Worm (Caenorhabditis elegans): Measurements from ENCODE around the gene dnj-8.

dnj-8 gene

ce11 chrII:6578378-6578777 lies 19.5 kb downstream of the dnj-8 start, which contains the start of gene sra-31:
TSS of gene sra-31 (minus strand) at chrII:6578478.
- TF ChIP-seq nfya-1 (tag; optimal IDR thresholded peaks at IDR 0.05; ENCODE audit: borderline replicate concordance, insufficient read depth) (no peak), somi-1 (GFP tag; optimal IDR thresholded peaks at IDR 0.05) (no peak), B0261.1 (tag; optimal IDR thresholded peaks at IDR 0.05) (no peak), madf-6 (GFP tag; IDR thresholded peaks at IDR 0.05) (no peak), mcd-1 (GFP tag; IDR thresholded peaks at IDR 0.05) (no peak), D2030.7 (GFP tag; IDR thresholded peaks at IDR 0.05) (no peak), ama-1 (optimal IDR thresholded peaks at IDR 0.05) (no peak), ama-1 (GFP tag; optimal IDR thresholded peaks at IDR 0.05) (no peak), tbp1 (GFP tag; optimal IDR thresholded peaks at IDR 0.05) (no peak), F55B11.4 (tag; optimal IDR thresholded peaks at IDR 0.05; ENCODE audit: borderline replicate concordance, insufficient read depth) (no peak), dpff-1 (tag; optimal IDR thresholded peaks at IDR 0.05) (no peak), madf-8 (GFP tag; conservative IDR thresholded peaks at IDR 0.05) (no peak), F57C9.4 (tag; optimal IDR thresholded peaks at IDR 0.05) (no peak), attf-6 (GFP tag; IDR thresholded peaks at IDR 0.05) (no peak), F33H1.4 (GFP tag; IDR thresholded peaks at IDR 0.05) (no peak), snpc-4 (GFP tag; optimal IDR thresholded peaks at IDR 0.05) (no peak), snpc-4 (tag; optimal IDR thresholded peaks at IDR 0.05) (no peak), attf-3 (GFP tag; conservative IDR thresholded peaks at IDR 0.05) (no peak), lin-35 (GFP tag; optimal IDR thresholded peaks at IDR 0.05) (no peak), unc-130 (GFP tag; optimal IDR thresholded peaks at IDR 0.05) (no peak), aptf-2 (GFP tag; conservative IDR thresholded peaks at IDR 0.05) (no peak), K11D2.4 (GFP tag; IDR thresholded peaks at IDR 0.05) (no peak)

- TF ChIP-seq F37B4.10 (GFP tag; IDR thresholded peaks at IDR 0.05) (no peak), efl-1 (GFP tag; optimal IDR thresholded peaks at IDR 0.05) (no peak), madf-10 (tag; optimal IDR thresholded peaks at IDR 0.05) (no peak), lin-54 (GFP tag; optimal IDR thresholded peaks at IDR 0.05) (no peak), dpff-1 (tag; optimal IDR thresholded peaks at IDR 0.05) (no peak), F33H1.4 (GFP tag; IDR thresholded peaks at IDR 0.05) (no peak), egrh-3 (GFP tag; IDR thresholded peaks at IDR 0.05) (no peak), nfya-1 (tag; optimal IDR thresholded peaks at IDR 0.05; ENCODE audit: borderline replicate concordance, insufficient read depth) (no peak), snpc-3.4 (tag; optimal IDR thresholded peaks at IDR 0.05) (no peak), atf-7 (tag; optimal IDR thresholded peaks at IDR 0.05) (no peak), T26A5.8 (tag; optimal IDR thresholded peaks at IDR 0.05) (no peak), sea-2 (GFP tag; IDR thresholded peaks at IDR 0.05) (no peak), Y53F4B.3 (GFP tag; IDR thresholded peaks at IDR 0.05) (no peak), Y95B8A.8 (GFP tag; IDR thresholded peaks at IDR 0.05) (no peak), T07F8.4 (tag; optimal IDR thresholded peaks at IDR 0.05) (no peak), cebp-1 (GFP tag; IDR thresholded peaks at IDR 0.05) (no peak), cebp-1 (tag; optimal IDR thresholded peaks at IDR 0.05) (no peak), K11D2.4 (GFP tag; IDR thresholded peaks at IDR 0.05) (no peak), tbx-9 (tag; optimal IDR thresholded peaks at IDR 0.05; ENCODE audit: borderline replicate concordance) (no peak), ama-1 (optimal IDR thresholded peaks at IDR 0.05) (no peak), ama-1 (GFP tag; optimal IDR thresholded peaks at IDR 0.05) (no peak)
These were observed 22.2 kb downstream of the dnj-8 start, which contains the start of gene sra-29 for ce11 chrII:6575647-6576046. TSS of gene sra-29 (minus strand) at chrII:6575747.

- TF ChIP-seq somi-1 (GFP tag; optimal IDR thresholded peaks at IDR 0.05) = no peak
- no peak for TF ChIP-seq ztf-26 (tag; optimal IDR thresholded peaks at IDR 0.05)
- TF ChIP-seq nfya-2 (GFP tag; IDR thresholded peaks at IDR 0.05) = no peak
- no peak for TF ChIP-seq pbrm-1 (GFP tag; IDR thresholded peaks at IDR 0.05)
- no peak for TF ChIP-seq F22D6.2 (tag; optimal IDR thresholded peaks at IDR 0.05)
- no peak for TF ChIP-seq ztf-22 (GFP tag; optimal IDR thresholded peaks at IDR 0.05)
- TF ChIP-seq athp-1 (tag; optimal IDR thresholded peaks at IDR 0.05) = no peak
- TF ChIP-seq egrh-3 (GFP tag; IDR thresholded peaks at IDR 0.05) = no peak
- TF ChIP-seq aptf-3 (GFP tag; IDR thresholded peaks at IDR 0.05) = no peak
These were observed 24.2 kb downstream of the dnj-8 start, which contains the start of gene sra-28 for ce11 chrII:6573677-6574076. TSS of gene sra-28 (minus strand) at chrII:6573777.

Data from whole organism, young adult.